Worm (Caenorhabditis elegans) whole organism, young adult: Measurements from ENCODE around the gene dod-19.

Experiments used
- F39B2.1 ChIP-seq: fragments of 200-800 bp; sonication (Bioruptor generic); IDR thresholded peaks from 2 replicates; pipeline ENCODE4 v1.3.6; 2022; ENCODE audit warnings: missing genetic modification reagents, missing genetic modification characterization, missing compliant biosample characterization
- F49E8.2 ChIP-seq: sonication (generic microtip); optimal IDR thresholded peaks from 3 replicates; lab custom pipeline; 2017; ENCODE audit warnings: missing genetic modification characterization, mild to moderate bottlenecking, missing compliant biosample characterization, antibody characterized with exemption, moderate library complexity; ENCODE audit not compliant: insufficient read depth
- Y56A3A.18 ChIP-seq: fragments of 200-800 bp; sonication (Bioruptor generic); IDR thresholded peaks from 2 replicates; pipeline ENCODE4 v1.3.6; 2022; ENCODE audit warnings: missing genetic modification reagents, missing genetic modification characterization, missing compliant biosample characterization
- Y67H2A.10 ChIP-seq: fragments of 200-800 bp; sonication (Bioruptor generic); conservative IDR thresholded peaks from 2 replicates; pipeline ENCODE4 v1.3.6; 2022; ENCODE audit warnings: missing genetic modification reagents, missing genetic modification characterization, missing compliant biosample characterization
- ama-1 ChIP-seq, 3 experiments: fragments of 150-350 bp in 1 of 3; sonication (generic microtip) in 2 of 3; optimal IDR thresholded peaks; 2 replicates each; lab custom pipeline; 2014 to 2018; ENCODE audit warnings: missing biosample characterization in 2 of 3, missing genetic modification characterization in 2 of 3, missing genetic modification reagents in 2 of 3
- bed-2 ChIP-seq: fragments of 200-800 bp; sonication (Bioruptor generic); IDR thresholded peaks from 2 replicates; pipeline ENCODE4 v1.3.6; 2022; ENCODE audit warnings: missing genetic modification reagents, missing genetic modification characterization, missing compliant biosample characterization
- cebp-1 ChIP-seq, 2 experiments: fragments of 200-800 bp in 1 of 2; sonication (Bioruptor generic) in 1 of 2; sonication (generic microtip) in 1 of 2; IDR thresholded peaks in 1 of 2; optimal IDR thresholded peaks in 1 of 2; 2 replicates each; pipeline versions ENCODE4 v1.3.6 to Lab custom; 2017 to 2022; ENCODE audit warnings: missing compliant biosample characterization in 2 of 2, missing genetic modification characterization in 2 of 2, mild to moderate bottlenecking in 1 of 2, missing genetic modification reagents in 1 of 2, moderate library complexity in 1 of 2
- dpl-1 ChIP-seq: fragments of 150-350 bp; optimal IDR thresholded peaks from 2 replicates; lab custom pipeline; 2014; ENCODE audit warnings: missing biosample characterization, missing genetic modification reagents, missing genetic modification characterization
- fkh-3 ChIP-seq: sonication (generic microtip); optimal IDR thresholded peaks from 2 replicates; lab custom pipeline; 2016; ENCODE audit warnings: mild to moderate bottlenecking, missing genetic modification characterization, missing compliant biosample characterization
- hmg-1.2 ChIP-seq: fragments of 200-800 bp; sonication (Bioruptor generic); IDR thresholded peaks from 2 replicates; pipeline ENCODE4 v1.3.6; 2022; ENCODE audit warnings: missing genetic modification reagents, missing genetic modification characterization, missing compliant biosample characterization
- hrde-1 ChIP-seq: sonication (generic microtip); optimal IDR thresholded peaks from 2 replicates; lab custom pipeline; 2016; ENCODE audit warnings: missing genetic modification characterization, mild to moderate bottlenecking, missing compliant biosample characterization, moderate library complexity, missing genotype, missing genetic modification reagents, borderline replicate concordance
- lin-26 ChIP-seq: fragments of 200-800 bp; sonication (Bioruptor generic); IDR thresholded peaks from 2 replicates; pipeline ENCODE4 v1.3.6; 2022; ENCODE audit warnings: missing genetic modification reagents, missing genetic modification characterization, missing compliant biosample characterization
- lsy-27 ChIP-seq: sonication (generic microtip); optimal IDR thresholded peaks from 2 replicates; lab custom pipeline; 2017; ENCODE audit warnings: missing genetic modification characterization, mild to moderate bottlenecking, missing compliant biosample characterization, antibody characterized with exemption, missing genotype, borderline replicate concordance; ENCODE audit not compliant: insufficient read depth
- madf-10 ChIP-seq: sonication (generic microtip); optimal IDR thresholded peaks from 2 replicates; lab custom pipeline; 2016; ENCODE audit warnings: mild to moderate bottlenecking, missing genetic modification characterization, missing compliant biosample characterization
- mes-4 ChIP-seq: sonication (generic microtip); optimal IDR thresholded peaks from 2 replicates; lab custom pipeline; 2016; ENCODE audit warnings: missing genotype, missing genetic modification characterization, missing compliant biosample characterization
- mxl-1 ChIP-seq: sonication (generic microtip); optimal IDR thresholded peaks from 2 replicates; lab custom pipeline; 2016; ENCODE audit warnings: missing genetic modification characterization, missing compliant biosample characterization
- nhr-80 ChIP-seq: sonication (generic microtip); optimal IDR thresholded peaks from 2 replicates; lab custom pipeline; 2016; ENCODE audit warnings: missing genetic modification characterization, missing compliant biosample characterization
- pha-4 ChIP-seq: fragments of 150-350 bp; sonication (generic microtip); optimal IDR thresholded peaks from 2 replicates; lab custom pipeline; 2014; ENCODE audit warnings: missing biosample characterization, missing genetic modification reagents, missing genetic modification characterization
- rcor-1 ChIP-seq: fragments of 200-800 bp; sonication (Bioruptor generic); IDR thresholded peaks from 2 replicates; pipeline ENCODE4 v1.3.6; 2022; ENCODE audit warnings: missing genetic modification reagents, missing genetic modification characterization, missing compliant biosample characterization
- snpc-1.3 ChIP-seq: sonication (generic microtip); optimal IDR thresholded peaks from 2 replicates; lab custom pipeline; 2017; ENCODE audit warnings: missing genetic modification characterization, mild to moderate bottlenecking, missing compliant biosample characterization, antibody characterized with exemption, moderate library complexity, missing genotype, missing genetic modification reagents; ENCODE audit not compliant: insufficient read depth
- tbx-9 ChIP-seq: sonication (generic microtip); optimal IDR thresholded peaks from 2 replicates; lab custom pipeline; 2016; ENCODE audit warnings: borderline replicate concordance, missing genetic modification characterization, inconsistent platforms, missing compliant biosample characterization
- unc-130 ChIP-seq: sonication (generic microtip); optimal IDR thresholded peaks from 2 replicates; lab custom pipeline; 2016; ENCODE audit warnings: missing genetic modification reagents, missing genetic modification characterization, missing compliant biosample characterization
- zfh-2 ChIP-seq: fragments of 200-800 bp; sonication (Bioruptor generic); conservative IDR thresholded peaks from 2 replicates; pipeline ENCODE4 v1.3.6; 2022; ENCODE audit warnings: missing genetic modification reagents, missing genetic modification characterization, missing compliant biosample characterization
- zim-3 ChIP-seq: sonication (generic microtip); optimal IDR thresholded peaks from 2 replicates; lab custom pipeline; 2017; ENCODE audit warnings: mild to moderate bottlenecking, missing genetic modification characterization, moderate library complexity, missing compliant biosample characterization
- ztf-22 ChIP-seq: fragments of 200-800 bp; sonication (Bioruptor generic); optimal IDR thresholded peaks from 2 replicates; lab custom pipeline; 2018; ENCODE audit warnings: mild to moderate bottlenecking, missing genetic modification characterization, moderate library complexity, missing compliant biosample characterization

Gene dod-19

ce11 chrV:414630-415029 is at the start of gene dod-19:
Gene dod-19 (minus strand): TSS chrV:414759.
- TF ChIP-seq nhr-80, result peak; percentile 17
- no peak for TF ChIP-seq rcor-1 (GFP tag; lab: Robert Waterston, UW)
- no peak for TF ChIP-seq dpl-1
- TF ChIP-seq pha-4, result no peak
- no peak for TF ChIP-seq fkh-3 (tag; lab: Kevin White, UChicago)

- TF ChIP-seq nhr-80 (peak; percentile 49), mes-4 (tag; lab: Kevin White, UChicago) (no peak), hrde-1 (tag; lab: Kevin White, UChicago) (no peak)
- TF ChIP-seq, all 124 proteins: peak for 1
Observed at ce11 chrV:462263-462662, 47.7 kb upstream of the dod-19 start, which contains the start of gene nhr-202. Gene nhr-202 (plus strand): TSS chrV:462588.

ce11 chrV:459464-459863 is 44.9 kb upstream of the dod-19 start, which contains the start of gene nhr-203:
Gene nhr-203 (plus strand): TSS chrV:459795.
- TF ChIP-seq Y67H2A.10 (GFP tag; lab: Robert Waterston, UW), result no peak
- no peak for TF ChIP-seq tbx-9 (tag; lab: Kevin White, UChicago)
- peak; percentile 67 for TF ChIP-seq nhr-80

ce11 chrV:457839-458238 is 43.3 kb upstream of the dod-19 start:
- TF ChIP-seq bed-2 (GFP tag; lab: Robert Waterston, UW) (no peak), cebp-1 (GFP tag; IDR thresholded peaks at IDR 0.05; lab: Robert Waterston, UW) (no peak), cebp-1 (tag; optimal IDR thresholded peaks at IDR 0.05; lab: Kevin White, UChicago) (peak; percentile 72), snpc-1.3 (tag; lab: Kevin White, UChicago) (no peak), pha-4 (peak; percentile 5)

ce11 chrV:453569-453968 is 39.0 kb upstream of the dod-19 start, which contains the start of gene nhr-98:
Gene nhr-98 (plus strand): TSS chrV:453869.
- no peak for TF ChIP-seq F49E8.2 (tag; lab: Kevin White, UChicago)
- TF ChIP-seq Y56A3A.18 (GFP tag; lab: Robert Waterston, UW), result no peak
- TF ChIP-seq Y67H2A.10 (GFP tag; lab: Robert Waterston, UW), result no peak
- TF ChIP-seq lsy-27 (tag; lab: Kevin White, UChicago), result no peak
- no peak for TF ChIP-seq mxl-1 (tag; lab: Kevin White, UChicago)
- TF ChIP-seq ama-1 (optimal IDR thresholded peaks at IDR 0.05; lab: Kevin White, UChicago), result no peak
- no peak for TF ChIP-seq ama-1 (GFP tag; optimal IDR thresholded peaks at IDR 0.05; lab: Kevin White, UChicago)

- no peak for TF ChIP-seq zfh-2
- no peak for TF ChIP-seq snpc-1.3 (tag; lab: Kevin White, UChicago)
- peak; percentile 15; the same call in 1 of the 2 replicates for TF ChIP-seq hmg-1.2 (GFP tag; lab: Robert Waterston, UW)
- TF ChIP-seq lin-26 (GFP tag; lab: Robert Waterston, UW), result no peak
- TF ChIP-seq madf-10 (tag; lab: Kevin White, UChicago), result no peak
- TF ChIP-seq ztf-22 (GFP tag; lab: Kevin White, UChicago), result no peak
- TF ChIP-seq, all 124 proteins: peak for 1
Observed at ce11 chrV:450757-451501, 36.4 kb upstream of the dod-19 start, which contains the start of gene nhr-123. Gene nhr-123 (plus strand): TSS chrV:451451.

- TF ChIP-seq unc-130 (GFP tag; lab: Kevin White, UChicago), result no peak
- TF ChIP-seq nhr-80, result peak; percentile 72
- no peak for TF ChIP-seq zim-3 (tag; lab: Kevin White, UChicago)
- no peak for TF ChIP-seq F39B2.1 (GFP tag; lab: Robert Waterston, UW)
Observed at ce11 chrV:449685-450084, 35.1 kb upstream of the dod-19 start, which contains the start of gene M02H5.8. Gene M02H5.8 (plus strand): TSS chrV:449981.
